Worm (Caenorhabditis elegans) whole organism, midembryonic: ENCODE results near the gene mihp-2.

Experiments used
- cog-1 ChIP-seq: sonication (generic microtip); optimal IDR thresholded peaks from 2 replicates; lab custom pipeline; 2016; ENCODE audit warnings: missing genetic modification characterization, missing compliant biosample characterization
- flt-1 ChIP-seq: fragments of 200-800 bp; sonication (Bioruptor generic); IDR thresholded peaks from 2 replicates; pipeline ENCODE4 v1.3.6; 2022; ENCODE audit warnings: missing genetic modification characterization, missing compliant biosample characterization
- klf-2 ChIP-seq: fragments of 200-800 bp; sonication (Bioruptor generic); conservative IDR thresholded peaks from 2 replicates; pipeline ENCODE4 v1.3.6; 2022; ENCODE audit warnings: missing genetic modification reagents, missing genetic modification characterization, missing compliant biosample characterization
- med-1 ChIP-seq: sonication (generic microtip); optimal IDR thresholded peaks from 2 replicates; lab custom pipeline; 2017; ENCODE audit warnings: missing genetic modification characterization, mild to moderate bottlenecking, missing compliant biosample characterization, antibody characterized with exemption, missing genetic modification reagents; ENCODE audit not compliant: insufficient read depth
- ref-1 ChIP-seq: fragments of 200-800 bp; sonication (Bioruptor generic); conservative IDR thresholded peaks from 2 replicates; pipeline ENCODE4 v1.3.6; 2022; ENCODE audit warnings: missing genetic modification reagents, missing genetic modification characterization, missing compliant biosample characterization
- ztf-23 ChIP-seq: fragments of 200-800 bp; sonication (Bioruptor generic); IDR thresholded peaks from 2 replicates; pipeline ENCODE4 v1.3.6; 2022; ENCODE audit warnings: missing genetic modification reagents, missing genetic modification characterization, missing compliant biosample characterization
- ztf-29 ChIP-seq: fragments of 200-800 bp; sonication (Bioruptor generic); IDR thresholded peaks from 2 replicates; pipeline ENCODE4 v1.3.6; 2022; ENCODE audit warnings: missing genetic modification reagents, missing genetic modification characterization, missing compliant biosample characterization

DNA sequence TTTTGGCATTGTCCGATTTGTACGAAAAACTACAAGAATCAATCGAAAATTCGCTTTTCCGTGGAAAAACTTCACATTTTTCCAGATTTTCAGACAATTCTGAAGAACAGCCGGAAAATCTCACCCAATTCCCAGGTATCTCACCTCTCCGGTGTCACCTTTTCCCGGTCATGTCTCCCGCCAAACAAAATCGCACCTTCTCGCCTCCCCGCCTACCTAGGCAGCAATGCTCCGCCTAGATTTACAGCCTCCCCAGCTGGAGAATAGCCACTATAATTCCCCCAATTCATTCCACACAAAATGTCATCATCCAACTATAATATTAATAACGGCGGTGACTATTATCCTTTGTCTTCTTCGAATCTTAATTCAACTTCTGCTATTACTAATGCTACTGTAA, 29.7 kb upstream of the mihp-2 start, which contains the start of gene ceh-51:
- no peak for TF ChIP-seq klf-2 (GFP tag; lab: Robert Waterston, UW)
- no peak for TF ChIP-seq med-1 (GFP tag; lab: Kevin White, UChicago)
- no peak for TF ChIP-seq ref-1
- no peak for TF ChIP-seq flt-1 (GFP tag; lab: Robert Waterston, UW)
- no peak for TF ChIP-seq ztf-29 (GFP tag; lab: Robert Waterston, UW)
- no peak for TF ChIP-seq cog-1
- no peak for TF ChIP-seq ztf-23 (GFP tag; lab: Robert Waterston, UW)
